Fruit fly (Drosophila melanogaster) Kc167 (cell line): ENCODE results near the gene Hrs.

Experiments used
- Myc ChIP-seq: fragments of >200 bp; optimal IDR thresholded peaks from 2 replicates; lab custom pipeline; 2017; ENCODE audit warnings: missing external identifiers
- Sin3A ChIP-seq: fragments of >200 bp; optimal IDR thresholded peaks from 2 replicates; lab custom pipeline; 2018; ENCODE audit warnings: missing external identifiers
- psq ChIP-seq: fragments of >200 bp; optimal IDR thresholded peaks from 2 replicates; lab custom pipeline; 2017; ENCODE audit warnings: missing external identifiers

dm6 chr2L:2734946-2735345 lies 4.8 kb upstream of the Hrs start:
- TF ChIP-seq Sin3A (lab: Kevin White, UChicago) = no peak
- no peak for TF ChIP-seq Myc
- TF ChIP-seq psq (lab: Kevin White, UChicago) = no peak
